Fruit fly (Drosophila melanogaster) whole organism, embryonic: ENCODE results near the gene CecB.
A peak's percentile ranks its signal among the peaks of the same experiment; 100 is the strongest.

Source experiments
- Atf3 ChIP-seq: fragments of 200-800 bp; sonication (Bioruptor generic); optimal IDR thresholded peaks from 3 replicates; lab custom pipeline; 2016; ENCODE audit warnings: missing biosample characterization, missing genetic modification characterization
- B-H1 ChIP-seq: fragments of 200-800 bp; sonication (Bioruptor generic); IDR thresholded peaks from 3 replicates; pipeline ENCODE4 v1.3.6; 2022; ENCODE audit warnings: missing biosample characterization, missing genetic modification characterization
- CG10431 ChIP-seq: fragments of 200-800 bp; sonication (Bioruptor generic); optimal IDR thresholded peaks from 3 replicates; lab custom pipeline; 2018; ENCODE audit warnings: missing biosample characterization, mild to moderate bottlenecking, missing genetic modification characterization
- CG10959 ChIP-seq: fragments of 200-800 bp; sonication (Bioruptor generic); IDR thresholded peaks from 2 replicates; pipeline ENCODE4 v1.3.6; 2022; ENCODE audit warnings: missing biosample characterization, missing genetic modification characterization
- CG11398 ChIP-seq: fragments of 200-800 bp; sonication (Bioruptor generic); optimal IDR thresholded peaks from 2 replicates; lab custom pipeline; 2016; ENCODE audit warnings: missing biosample characterization, missing genetic modification characterization
- CG12104 ChIP-seq: fragments of 200-800 bp; sonication (Bioruptor generic); optimal IDR thresholded peaks from 3 replicates; lab custom pipeline; 2016; ENCODE audit warnings: missing biosample characterization, missing genetic modification characterization
- CG12155 ChIP-seq: fragments of 200-800 bp; sonication (Bioruptor generic); optimal IDR thresholded peaks from 3 replicates; lab custom pipeline; 2016; ENCODE audit warnings: missing biosample characterization, missing genetic modification characterization
- CG1233 ChIP-seq: fragments of 200-800 bp; sonication (Bioruptor generic); optimal IDR thresholded peaks from 4 replicates; lab custom pipeline; 2018; ENCODE audit warnings: missing biosample characterization, mild to moderate bottlenecking, missing genetic modification characterization
- CG12769 ChIP-seq: fragments of 200-800 bp; sonication (Bioruptor generic); optimal IDR thresholded peaks from 2 replicates; lab custom pipeline; 2019; ENCODE audit warnings: missing biosample characterization, mild to moderate bottlenecking, missing genetic modification characterization, moderate library complexity
- CG1529 ChIP-seq: fragments of 200-800 bp; sonication (Bioruptor generic); optimal IDR thresholded peaks from 3 replicates; lab custom pipeline; 2018; ENCODE audit warnings: missing biosample characterization, missing genetic modification characterization
- CG17186 ChIP-seq: fragments of 200-800 bp; sonication (Bioruptor generic); optimal IDR thresholded peaks from 3 replicates; lab custom pipeline; 2017; ENCODE audit warnings: missing biosample characterization, missing genetic modification reagents, missing genetic modification characterization
- CG2120 ChIP-seq: fragments of 200-800 bp; sonication (Bioruptor generic); optimal IDR thresholded peaks from 3 replicates; lab custom pipeline; 2016; ENCODE audit warnings: missing biosample characterization, missing genetic modification characterization
- CG3281 ChIP-seq: fragments of 200-800 bp; sonication (Bioruptor generic); optimal IDR thresholded peaks from 3 replicates; lab custom pipeline; 2017; ENCODE audit warnings: missing biosample characterization, mild to moderate bottlenecking, missing genetic modification characterization
- CG3838 ChIP-seq: fragments of 200-800 bp; sonication (Bioruptor generic); optimal IDR thresholded peaks from 3 replicates; lab custom pipeline; 2016; ENCODE audit warnings: missing biosample characterization, missing genetic modification characterization
- CG4282 ChIP-seq: fragments of 200-800 bp; sonication (Bioruptor generic); optimal IDR thresholded peaks from 2 replicates; lab custom pipeline; 2016; ENCODE audit warnings: missing biosample characterization, missing genetic modification characterization
- CG6254 ChIP-seq: fragments of 200-800 bp; sonication (Bioruptor generic); optimal IDR thresholded peaks from 3 replicates; lab custom pipeline; 2017; ENCODE audit warnings: mild to moderate bottlenecking, missing biosample characterization, missing genetic modification reagents, missing genetic modification characterization
- CG6683 ChIP-seq: fragments of 200-800 bp; sonication (Bioruptor generic); optimal IDR thresholded peaks from 2 replicates; lab custom pipeline; 2017; ENCODE audit warnings: missing biosample characterization, mild to moderate bottlenecking, missing genetic modification characterization, missing genetic modification reagents
- CG6791 ChIP-seq: fragments of 200-800 bp; sonication (Bioruptor generic); IDR thresholded peaks from 3 replicates; pipeline ENCODE4 v1.3.6; 2022; ENCODE audit warnings: missing biosample characterization, missing genetic modification characterization; ENCODE audit not compliant: partially characterized antibody
- CG8924 ChIP-seq: fragments of 200-800 bp; optimal IDR thresholded peaks from 3 replicates; lab custom pipeline; 2019; ENCODE audit warnings: missing biosample characterization, mild to moderate bottlenecking, missing genetic modification characterization, moderate library complexity
- Chrac-16 ChIP-seq: fragments of 200-800 bp; sonication (Bioruptor generic); optimal IDR thresholded peaks from 3 replicates; lab custom pipeline; 2016; ENCODE audit warnings: missing biosample characterization, missing genetic modification characterization
- CkIIα-i1 ChIP-seq: fragments of 200-800 bp; sonication (Bioruptor generic); IDR thresholded peaks from 2 replicates; pipeline ENCODE4 v1.3.6; 2022; ENCODE audit warnings: missing biosample characterization, missing genetic modification characterization
- Eip74EF ChIP-seq, 2 experiments: fragments of 200-800 bp in 1 of 2; fragments of >200 bp in 1 of 2; sonication (Bioruptor generic) in 1 of 2; optimal IDR thresholded peaks; 2 replicates each; lab custom pipeline; 2017 to 2019; ENCODE audit warnings: missing biosample characterization in 2 of 2, missing genetic modification characterization in 2 of 2, mild to moderate bottlenecking in 1 of 2, moderate library complexity in 1 of 2
- HLH3B ChIP-seq: fragments of 200-800 bp; sonication (Bioruptor generic); IDR thresholded peaks from 2 replicates; pipeline ENCODE4 v1.3.6; 2022; ENCODE audit warnings: missing biosample characterization, missing genetic modification characterization
- HLH4C ChIP-seq: fragments of 200-800 bp; sonication (Bioruptor generic); IDR thresholded peaks from 3 replicates; pipeline ENCODE4 v1.3.6; 2022; ENCODE audit warnings: missing biosample characterization, missing genetic modification characterization; ENCODE audit not compliant: partially characterized antibody
- Jarid2 ChIP-seq: fragments of 200-800 bp; sonication (Bioruptor generic); optimal IDR thresholded peaks from 3 replicates; lab custom pipeline; 2017; ENCODE audit warnings: mild to moderate bottlenecking, missing biosample characterization, missing genetic modification reagents, missing genetic modification characterization
- Med ChIP-seq: fragments of 200-800 bp; sonication (Bioruptor generic); peaks from one replicate; lab custom pipeline; 2016; ENCODE audit warnings: missing biosample characterization, missing genetic modification characterization, mild to moderate bottlenecking, inconsistent platforms, moderate library complexity
- Myb ChIP-seq: fragments of 200-800 bp; sonication (Bioruptor generic); optimal IDR thresholded peaks from 2 replicates; lab custom pipeline; 2016; ENCODE audit warnings: missing biosample characterization, missing genetic modification characterization
- NK7.1 ChIP-seq: fragments of 200-800 bp; sonication (Bioruptor generic); optimal IDR thresholded peaks from 3 replicates; lab custom pipeline; 2016; ENCODE audit warnings: missing biosample characterization, missing genetic modification characterization
- Rfx ChIP-seq: fragments of 200-800 bp; sonication (Bioruptor generic); IDR thresholded peaks from 2 replicates; pipeline ENCODE4 v1.3.6; 2022; ENCODE audit warnings: missing biosample characterization, missing genetic modification characterization
- Sin3A ChIP-seq: fragments of >200 bp; optimal IDR thresholded peaks from 2 replicates; lab custom pipeline; 2018
- Spps ChIP-seq: fragments of 200-800 bp; sonication (Bioruptor generic); optimal IDR thresholded peaks from 2 replicates; lab custom pipeline; 2018; ENCODE audit warnings: missing biosample characterization, mild to moderate bottlenecking, missing genetic modification characterization
- Vsx1 ChIP-seq: fragments of 200-800 bp; sonication (Bioruptor generic); optimal IDR thresholded peaks from 2 replicates; lab custom pipeline; 2017; ENCODE audit warnings: missing biosample characterization, mild to moderate bottlenecking, missing genetic modification characterization, missing genetic modification reagents
- ap ChIP-seq: fragments of 200-800 bp; sonication (Bioruptor generic); IDR thresholded peaks from 2 replicates; pipeline ENCODE4 v1.3.6; 2022; ENCODE audit warnings: missing biosample characterization, missing genetic modification characterization
- chinmo ChIP-seq: fragments of 200-800 bp; sonication (Bioruptor generic); IDR thresholded peaks from 4 replicates; pipeline ENCODE4 v1.3.6; 2022; ENCODE audit warnings: missing biosample characterization, missing genetic modification characterization; ENCODE audit not compliant: partially characterized antibody
- chm ChIP-seq: fragments of 200-800 bp; sonication (Bioruptor generic); IDR thresholded peaks from 2 replicates; pipeline ENCODE4 v1.3.6; 2022; ENCODE audit warnings: missing biosample characterization, missing genetic modification characterization
- ci ChIP-seq: fragments of 200-800 bp; sonication (Bioruptor generic); IDR thresholded peaks from 3 replicates; pipeline ENCODE4 v1.3.6; 2022; ENCODE audit warnings: missing biosample characterization, missing genetic modification characterization
- crol ChIP-seq: fragments of 200-800 bp; sonication (Bioruptor generic); IDR thresholded peaks from 2 replicates; pipeline ENCODE4 v1.3.6; 2022; ENCODE audit warnings: missing biosample characterization, missing genetic modification characterization
- dpn ChIP-seq, 2 experiments: fragments of 200-800 bp; sonication (Bioruptor generic); optimal IDR thresholded peaks; 3 replicates each; lab custom pipeline; 2016; ENCODE audit warnings: missing biosample characterization in 2 of 2, missing genetic modification characterization in 2 of 2
- emc ChIP-seq: fragments of 200-800 bp; sonication (Bioruptor generic); optimal IDR thresholded peaks from 2 replicates; lab custom pipeline; 2016; ENCODE audit warnings: missing biosample characterization, missing genetic modification characterization
- gsb-n ChIP-seq: fragments of 200-800 bp; sonication (Bioruptor generic); optimal IDR thresholded peaks from 3 replicates; lab custom pipeline; 2018; ENCODE audit warnings: missing biosample characterization, mild to moderate bottlenecking, missing genetic modification characterization
- kay ChIP-seq: fragments of 200-800 bp; sonication (Bioruptor generic); optimal IDR thresholded peaks from 2 replicates; lab custom pipeline; 2016; ENCODE audit warnings: missing biosample characterization, missing genetic modification characterization
- lmd ChIP-seq: fragments of 200-800 bp; sonication (Bioruptor generic); IDR thresholded peaks from 2 replicates; pipeline ENCODE4 v1.3.6; 2022; ENCODE audit warnings: missing biosample characterization, missing genetic modification characterization
- repo ChIP-seq: fragments of 200-800 bp; sonication (Bioruptor generic); optimal IDR thresholded peaks from 2 replicates; lab custom pipeline; 2016; ENCODE audit warnings: missing biosample characterization, missing genetic modification characterization
- sd ChIP-seq: fragments of 200-800 bp; sonication (Bioruptor generic); optimal IDR thresholded peaks from 3 replicates; lab custom pipeline; 2018; ENCODE audit warnings: missing biosample characterization, mild to moderate bottlenecking, missing genetic modification characterization, moderate library complexity
- so ChIP-seq: fragments of 200-800 bp; sonication (Bioruptor generic); IDR thresholded peaks from 3 replicates; pipeline ENCODE4 v1.3.6; 2022; ENCODE audit warnings: missing biosample characterization, missing genetic modification characterization
- sr ChIP-seq: fragments of 200-800 bp; sonication (Bioruptor generic); IDR thresholded peaks from 3 replicates; pipeline ENCODE4 v1.3.6; 2022; ENCODE audit warnings: missing biosample characterization, missing genetic modification characterization
- tap ChIP-seq: fragments of 200-800 bp; optimal IDR thresholded peaks from 3 replicates; lab custom pipeline; 2019; ENCODE audit warnings: missing biosample characterization, mild to moderate bottlenecking, missing genetic modification characterization, moderate library complexity
- tna ChIP-seq: fragments of 200-800 bp; sonication (Bioruptor generic); IDR thresholded peaks from 2 replicates; pipeline ENCODE4 v1.3.6; 2022; ENCODE audit warnings: missing biosample characterization, missing genetic modification characterization; ENCODE audit not compliant: partially characterized antibody
- tx ChIP-seq: fragments of 200-800 bp; sonication (Bioruptor generic); optimal IDR thresholded peaks from 2 replicates; lab custom pipeline; 2016; ENCODE audit warnings: missing biosample characterization, missing genetic modification characterization
- yki ChIP-seq: fragments of >200 bp; optimal IDR thresholded peaks from 3 replicates; lab custom pipeline; 2018
- zfh2 ChIP-seq: fragments of 200-800 bp; sonication (Bioruptor generic); optimal IDR thresholded peaks from 2 replicates; lab custom pipeline; 2016; ENCODE audit warnings: missing biosample characterization, missing genetic modification characterization

Gene CecB

DNA sequence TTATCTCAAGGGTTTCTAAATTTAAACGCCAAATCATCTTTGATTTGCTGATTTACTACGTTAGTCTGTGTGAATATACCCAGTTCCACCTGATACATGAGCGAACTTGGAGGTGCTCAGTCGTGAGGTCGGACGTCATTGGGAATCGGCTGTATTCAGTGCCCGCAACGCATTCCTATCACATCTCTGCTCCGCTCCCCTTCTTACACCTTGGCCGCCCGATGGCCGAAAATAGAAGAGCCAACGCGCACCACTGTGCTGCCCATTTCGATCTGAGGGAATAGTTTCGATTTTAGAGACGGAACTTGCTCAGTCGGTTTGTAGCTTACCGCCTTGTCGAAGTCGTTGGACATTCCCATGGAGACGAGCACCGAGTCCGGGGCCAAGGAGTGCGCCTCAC lies 37.3 kb downstream of the CecB start:
- TF ChIP-seq Chrac-16 (no peak), repo (GFP tag; lab: Kevin White, UChicago) (no peak), Eip74EF (GFP tag; optimal IDR thresholded peaks at IDR 0.05; lab: Kevin White, UChicago) (no peak), CG8924 (tag; lab: Kevin White, UChicago) (no peak), emc (GFP tag; lab: Kevin White, UChicago) (no peak), CkIIα-i1 (no peak), zfh2 (GFP tag; lab: Kevin White, UChicago) (no peak), Sin3A (no peak), CG4282 (GFP tag; lab: Kevin White, UChicago) (no peak), kay (GFP tag; lab: Kevin White, UChicago) (no peak), CG2120 (GFP tag; lab: Kevin White, UChicago) (no peak), CG12769 (tag; lab: Kevin White, UChicago) (peak; percentile 93), CG6683 (GFP tag; lab: Kevin White, UChicago) (no peak), crol (GFP tag; lab: Robert Waterston, UW) (peak; percentile 20; the same call in 1 of the 2 replicates), HLH4C (GFP tag; lab: Robert Waterston, UW) (no peak), gsb-n (no peak), CG6791 (GFP tag; lab: Robert Waterston, UW) (peak; percentile 36; the same call in 1 of the 3 replicates), sd (tag; lab: Kevin White, UChicago) (peak; percentile 81), Atf3 (GFP tag; lab: Kevin White, UChicago) (no peak), Myb (no peak), Med (GFP tag; lab: Kevin White, UChicago) (peak; percentile 26), CG1529 (GFP tag; lab: Kevin White, UChicago) (no peak), chinmo (GFP tag; lab: Robert Waterston, UW) (0 out of 4 replicates have a peak, but pooled peaks have one; percentile 15), Jarid2 (no peak)

DNA sequence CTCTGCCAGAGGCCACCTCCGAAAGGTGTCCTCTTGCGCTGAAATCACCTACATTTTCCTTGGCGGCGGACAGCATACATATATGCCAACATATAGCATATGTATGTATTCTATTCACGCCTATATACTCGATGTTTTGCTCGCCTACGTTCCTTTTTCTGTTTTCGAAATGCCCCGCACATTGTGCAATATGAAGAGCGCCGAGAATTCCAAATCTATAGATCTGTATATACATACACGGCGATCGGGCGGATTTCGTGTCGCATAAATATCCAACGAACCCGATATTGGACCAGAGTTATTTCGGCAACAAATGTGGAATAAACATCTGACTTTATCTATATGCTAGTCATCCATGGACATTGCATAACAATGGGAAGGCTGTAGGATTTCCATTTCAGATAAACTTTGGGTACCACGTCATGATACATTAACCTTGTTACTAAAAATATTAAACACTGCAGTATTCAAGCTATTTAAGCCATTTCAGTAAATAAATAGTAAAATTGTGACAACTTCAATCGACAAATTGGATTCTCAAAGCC lies 38.5 kb downstream of the CecB start:
- TF ChIP-seq Rfx (no peak), ci (GFP tag; lab: Robert Waterston, UW) (no peak), tap (tag; lab: Kevin White, UChicago) (no peak), ap (no peak), CG10959 (GFP tag; lab: Robert Waterston, UW) (no peak), Vsx1 (no peak), Spps (no peak), CG17186 (GFP tag; lab: Kevin White, UChicago) (no peak), CG3281 (GFP tag; lab: Kevin White, UChicago) (no peak), CG12155 (GFP tag; lab: Kevin White, UChicago) (no peak), CG3838 (GFP tag; lab: Kevin White, UChicago) (no peak), HLH3B (GFP tag; lab: Robert Waterston, UW) (no peak), CG1233 (no peak), NK7.1 (GFP tag; lab: Kevin White, UChicago) (no peak), yki (lab: Kevin White, UChicago) (no peak), tx (GFP tag; lab: Kevin White, UChicago) (no peak), B-H1 (no peak), chinmo (GFP tag; lab: Robert Waterston, UW) (0 out of 4 replicates have a peak, but pooled peaks have one; percentile 21), CG11398 (GFP tag; lab: Kevin White, UChicago) (no peak), CG12104 (GFP tag; lab: Kevin White, UChicago) (no peak), so (GFP tag; lab: Robert Waterston, UW) (peak; percentile 65; the same call in 1 of the 3 replicates), lmd (GFP tag; lab: Robert Waterston, UW) (no peak), chm (no peak), tna (no peak), CG6683 (GFP tag; lab: Kevin White, UChicago) (no peak), sr (peak; percentile 81), CG6254 (GFP tag; lab: Kevin White, UChicago) (no peak), CG12769 (tag; lab: Kevin White, UChicago) (peak; percentile 62), dpn (GFP tag; optimal IDR thresholded peaks at IDR 0.05; lab: Kevin White, UChicago) (no peak), CG10431 (no peak)
